Fruit fly (Drosophila melanogaster) whole organism, embryonic: ENCODE measurements around the gene CG11843.

ENCODE experiments used
- Blimp-1 ChIP-seq: fragments of 200-800 bp; sonication (Bioruptor generic); optimal IDR thresholded peaks from 3 replicates; lab custom pipeline; 2018; ENCODE audit warnings: missing biosample characterization, missing genetic modification characterization, mild to moderate bottlenecking, moderate library complexity, missing genetic modification reagents
- CG10959 ChIP-seq: fragments of 200-800 bp; sonication (Bioruptor generic); IDR thresholded peaks from 2 replicates; pipeline ENCODE4 v1.3.6; 2022; ENCODE audit warnings: missing biosample characterization, missing genetic modification characterization
- CG12155 ChIP-seq: fragments of 200-800 bp; sonication (Bioruptor generic); optimal IDR thresholded peaks from 3 replicates; lab custom pipeline; 2016; ENCODE audit warnings: missing biosample characterization, missing genetic modification characterization
- CG16779 ChIP-seq: fragments of 200-800 bp; sonication (Bioruptor generic); IDR thresholded peaks from 2 replicates; pipeline ENCODE4 v1.3.6; 2022; ENCODE audit warnings: missing biosample characterization, missing genetic modification characterization
- CG17385 ChIP-seq: fragments of 200-800 bp; sonication (Bioruptor generic); optimal IDR thresholded peaks from 3 replicates; lab custom pipeline; 2018; ENCODE audit warnings: missing biosample characterization, mild to moderate bottlenecking, missing genetic modification characterization
- CG1832 ChIP-seq: fragments of 200-800 bp; sonication (Bioruptor generic); optimal IDR thresholded peaks from 2 replicates; lab custom pipeline; 2017; ENCODE audit warnings: missing biosample characterization, mild to moderate bottlenecking, missing genetic modification characterization, inconsistent platforms
- CG18599 ChIP-seq: fragments of 200-800 bp; sonication (Bioruptor generic); optimal IDR thresholded peaks from 3 replicates; lab custom pipeline; 2017; ENCODE audit warnings: missing biosample characterization, missing genetic modification characterization, mild to moderate bottlenecking, moderate library complexity, missing genetic modification reagents
- CG2678 ChIP-seq: fragments of 200-800 bp; sonication (Bioruptor generic); optimal IDR thresholded peaks from 3 replicates; lab custom pipeline; 2019; ENCODE audit warnings: missing biosample characterization, mild to moderate bottlenecking, missing genetic modification characterization, moderate library complexity
- CG30403 ChIP-seq: fragments of 200-800 bp; sonication (Bioruptor generic); optimal IDR thresholded peaks from 3 replicates; lab custom pipeline; 2016; ENCODE audit warnings: missing biosample characterization, missing genetic modification characterization
- CG3838 ChIP-seq: fragments of 200-800 bp; sonication (Bioruptor generic); optimal IDR thresholded peaks from 3 replicates; lab custom pipeline; 2016; ENCODE audit warnings: missing biosample characterization, missing genetic modification characterization
- CG6254 ChIP-seq: fragments of 200-800 bp; sonication (Bioruptor generic); optimal IDR thresholded peaks from 3 replicates; lab custom pipeline; 2017; ENCODE audit warnings: mild to moderate bottlenecking, missing biosample characterization, missing genetic modification reagents, missing genetic modification characterization
- CG6654 ChIP-seq: fragments of 200-800 bp; sonication (Bioruptor generic); optimal IDR thresholded peaks from 2 replicates; lab custom pipeline; 2017; ENCODE audit warnings: missing biosample characterization, mild to moderate bottlenecking, missing genetic modification characterization
- CG8478 ChIP-seq: fragments of >200 bp; optimal IDR thresholded peaks from 2 replicates; lab custom pipeline; 2018
- D ChIP-seq, 2 experiments: fragments of 200-800 bp in 1 of 2; fragments of >200 bp in 1 of 2; sonication (Bioruptor generic) in 1 of 2; optimal IDR thresholded peaks; 2 replicates in 1 of 2; 3 replicates in 1 of 2; lab custom pipeline; 2017; ENCODE audit warnings: mild to moderate bottlenecking in 1 of 2, missing biosample characterization in 1 of 2, missing genetic modification characterization in 1 of 2, missing genetic modification reagents in 1 of 2
- Doc2 ChIP-seq: fragments of 200-800 bp; sonication (Bioruptor generic); IDR thresholded peaks from 2 replicates; pipeline ENCODE4 v1.3.6; 2022; ENCODE audit warnings: missing biosample characterization, missing genetic modification characterization
- GATAe ChIP-seq: fragments of 200-800 bp; sonication (Bioruptor generic); conservative IDR thresholded peaks from 2 replicates; pipeline ENCODE4 v1.3.6; 2022; ENCODE audit warnings: missing biosample characterization, missing genetic modification characterization
- Hr78 ChIP-seq, 2 experiments: fragments of 200-800 bp in 1 of 2; fragments of >200 bp in 1 of 2; sonication (Bioruptor generic) in 1 of 2; optimal IDR thresholded peaks; 2 replicates each; lab custom pipeline; 2017 to 2019; ENCODE audit warnings: missing biosample characterization in 2 of 2, missing genetic modification characterization in 2 of 2, mild to moderate bottlenecking in 1 of 2, moderate library complexity in 1 of 2
- Jarid2 ChIP-seq: fragments of 200-800 bp; sonication (Bioruptor generic); optimal IDR thresholded peaks from 3 replicates; lab custom pipeline; 2017; ENCODE audit warnings: mild to moderate bottlenecking, missing biosample characterization, missing genetic modification reagents, missing genetic modification characterization
- MESR4 ChIP-seq: fragments of 200-800 bp; sonication (Bioruptor generic); optimal IDR thresholded peaks from 2 replicates; lab custom pipeline; 2018; ENCODE audit warnings: missing biosample characterization, mild to moderate bottlenecking, missing genetic modification characterization, moderate library complexity
- Med ChIP-seq: fragments of 200-800 bp; sonication (Bioruptor generic); peaks from one replicate; lab custom pipeline; 2016; ENCODE audit warnings: missing biosample characterization, missing genetic modification characterization, mild to moderate bottlenecking, inconsistent platforms, moderate library complexity
- NfI ChIP-seq: fragments of 200-800 bp; sonication (Bioruptor generic); optimal IDR thresholded peaks from 3 replicates; lab custom pipeline; 2018; ENCODE audit warnings: missing biosample characterization, mild to moderate bottlenecking, missing genetic modification characterization, moderate library complexity
- Six4 ChIP-seq: fragments of 200-800 bp; sonication (Bioruptor generic); optimal IDR thresholded peaks from 2 replicates; lab custom pipeline; 2016; ENCODE audit warnings: missing biosample characterization, missing genetic modification characterization
- Trl ChIP-seq, 3 experiments: fragments of >200 bp in 2 of 3; fragments of 200-800 bp in 1 of 3; sonication (Bioruptor generic) in 1 of 3; optimal IDR thresholded peaks; 2 replicates in 1 of 3; 3 replicates in 2 of 3; lab custom pipeline; 2016 to 2017; ENCODE audit warnings: missing biosample characterization in 1 of 3, missing genetic modification characterization in 1 of 3
- bigmax ChIP-seq: fragments of 200-800 bp; sonication (Bioruptor generic); optimal IDR thresholded peaks from 2 replicates; lab custom pipeline; 2018; ENCODE audit warnings: missing biosample characterization, mild to moderate bottlenecking, missing genetic modification characterization
- bsh ChIP-seq, 2 experiments: fragments of 200-800 bp; sonication (Bioruptor generic); optimal IDR thresholded peaks; 2 replicates each; lab custom pipeline; 2017 to 2018; ENCODE audit warnings: mild to moderate bottlenecking in 2 of 2, missing biosample characterization in 2 of 2, missing genetic modification characterization in 2 of 2, moderate library complexity in 1 of 2
- caup ChIP-seq: fragments of 200-800 bp; sonication (Bioruptor generic); optimal IDR thresholded peaks from 3 replicates; lab custom pipeline; 2017; ENCODE audit warnings: missing biosample characterization, mild to moderate bottlenecking, missing genetic modification characterization, moderate library complexity; ENCODE audit not compliant: severe bottlenecking
- cg ChIP-seq: fragments of 200-800 bp; sonication (Bioruptor generic); optimal IDR thresholded peaks from 3 replicates; lab custom pipeline; 2019; ENCODE audit warnings: missing biosample characterization, mild to moderate bottlenecking, missing genetic modification characterization, moderate library complexity
- dpn ChIP-seq, 2 experiments: fragments of 200-800 bp; sonication (Bioruptor generic); optimal IDR thresholded peaks; 3 replicates each; lab custom pipeline; 2016; ENCODE audit warnings: missing biosample characterization in 2 of 2, missing genetic modification characterization in 2 of 2
- gro ChIP-seq: fragments of 200-800 bp; sonication (Bioruptor generic); optimal IDR thresholded peaks from 2 replicates; lab custom pipeline; 2016; ENCODE audit warnings: missing biosample characterization, missing genetic modification characterization
- lab ChIP-seq: fragments of 200-800 bp; sonication (Bioruptor generic); optimal IDR thresholded peaks from 3 replicates; lab custom pipeline; 2017; ENCODE audit warnings: missing biosample characterization, missing genetic modification characterization, mild to moderate bottlenecking, moderate library complexity, missing genetic modification reagents
- lola ChIP-seq, 3 experiments: fragments of >200 bp in 2 of 3; fragments of 200-800 bp in 1 of 3; sonication (Bioruptor generic) in 1 of 3; optimal IDR thresholded peaks; 2 replicates each; lab custom pipeline; 2017 to 2019; ENCODE audit warnings: missing biosample characterization in 3 of 3, missing genetic modification characterization in 3 of 3, mild to moderate bottlenecking in 1 of 3, moderate library complexity in 1 of 3
- luna ChIP-seq: fragments of 200-800 bp; sonication (Bioruptor generic); optimal IDR thresholded peaks from 2 replicates; lab custom pipeline; 2016; ENCODE audit warnings: missing biosample characterization, missing genetic modification characterization
- mam ChIP-seq: fragments of 200-800 bp; sonication (Bioruptor generic); optimal IDR thresholded peaks from 3 replicates; lab custom pipeline; 2016; ENCODE audit warnings: missing biosample characterization, missing genetic modification characterization
- nerfin-1 ChIP-seq: fragments of 200-800 bp; sonication (Bioruptor generic); optimal IDR thresholded peaks from 3 replicates; lab custom pipeline; 2019; ENCODE audit warnings: missing biosample characterization, mild to moderate bottlenecking, missing genetic modification characterization, moderate library complexity
- pan ChIP-seq, 4 experiments: fragments of >200 bp in 3 of 4; fragments of 200-800 bp in 1 of 4; sonication (Bioruptor generic) in 1 of 4; optimal IDR thresholded peaks in 3 of 4; IDR thresholded peaks in 1 of 4; 2 replicates each; pipeline versions ENCODE4 v1.3.6 to Lab custom; 2017 to 2022; ENCODE audit warnings: missing biosample characterization in 2 of 4, missing genetic modification characterization in 2 of 4, mixed read lengths in 1 of 4
- sens ChIP-seq: fragments of 200-800 bp; sonication (Bioruptor generic); peaks from one replicate; lab custom pipeline; 2016; ENCODE audit warnings: missing biosample characterization, missing genetic modification characterization
- seq ChIP-seq: fragments of 200-800 bp; sonication (Bioruptor generic); IDR thresholded peaks from 2 replicates; pipeline ENCODE4 v1.3.6; 2022; ENCODE audit warnings: missing biosample characterization, missing genetic modification characterization
- sqz ChIP-seq: fragments of 200-800 bp; sonication (Bioruptor generic); optimal IDR thresholded peaks from 3 replicates; lab custom pipeline; 2018; ENCODE audit warnings: missing biosample characterization, mild to moderate bottlenecking, missing genetic modification characterization
- tin ChIP-seq: fragments of 200-800 bp; sonication (Bioruptor generic); optimal IDR thresholded peaks from 3 replicates; lab custom pipeline; 2016; ENCODE audit warnings: missing biosample characterization, missing genetic modification characterization
- tll ChIP-seq, 2 experiments: fragments of 200-800 bp in 1 of 2; fragments of >200 bp in 1 of 2; sonication (Bioruptor generic) in 1 of 2; optimal IDR thresholded peaks; 2 replicates each; lab custom pipeline; 2017 to 2019; ENCODE audit warnings: missing biosample characterization in 2 of 2, missing genetic modification characterization in 2 of 2, mild to moderate bottlenecking in 1 of 2, moderate library complexity in 1 of 2
- yki ChIP-seq: fragments of >200 bp; optimal IDR thresholded peaks from 3 replicates; lab custom pipeline; 2018
- zf30C ChIP-seq: fragments of 200-800 bp; sonication (Bioruptor generic); optimal IDR thresholded peaks from 3 replicates; lab custom pipeline; 2018; ENCODE audit warnings: missing biosample characterization, mild to moderate bottlenecking, missing genetic modification characterization

The CG11843 gene

dm6 chr3R:29063207-29063920 is 9.2 kb downstream of the CG11843 start (continued):
- peak; percentile 50 for TF ChIP-seq tin (GFP tag; lab: Kevin White, UChicago)
- peak; percentile 37 for TF ChIP-seq CG6254 (GFP tag; lab: Kevin White, UChicago)
- peak; percentile 38 to 48 for TF ChIP-seq dpn (GFP tag; optimal IDR thresholded peaks at IDR 0.05; lab: Kevin White, UChicago)
- peak; percentile 59 for TF ChIP-seq CG12155 (GFP tag; lab: Kevin White, UChicago)
- TF ChIP-seq pan (optimal IDR thresholded peaks at IDR 0.05; lab: Kevin White, UChicago) = no peak
- no peak for TF ChIP-seq pan (GFP tag; optimal IDR thresholded peaks at IDR 0.05 in 1 of 2, IDR thresholded peaks at IDR 0.05 in 1 of 2)
- peak; percentile 23 for TF ChIP-seq CG6654 (GFP tag; lab: Kevin White, UChicago)
- TF ChIP-seq CG3838 (GFP tag; lab: Kevin White, UChicago) = peak; percentile 24
- peak; percentile 78 for TF ChIP-seq CG30403 (GFP tag; lab: Kevin White, UChicago)
- peak; percentile 65 for TF ChIP-seq mam
- TF ChIP-seq caup (GFP tag; lab: Kevin White, UChicago) = peak; percentile 56
- no peak for TF ChIP-seq Doc2 (GFP tag; lab: Robert Waterston, UW)
- TF ChIP-seq Six4 = peak; percentile 39
- TF ChIP-seq CG2678 (tag; lab: Kevin White, UChicago) = peak; percentile 89
- TF ChIP-seq GATAe (GFP tag; lab: Robert Waterston, UW) = no peak

- TF ChIP-seq CG30403 (GFP tag; lab: Kevin White, UChicago) (no peak), dpn (GFP tag; optimal IDR thresholded peaks at IDR 0.05; lab: Kevin White, UChicago) (no peak), lola (GFP tag; optimal IDR thresholded peaks at IDR 0.05; lab: Kevin White, UChicago) (no peak), Trl (optimal IDR thresholded peaks at IDR 0.05; lab: Kevin White, UChicago) (peak in 1 of 2 experiments; percentile 62), Trl (GFP tag; optimal IDR thresholded peaks at IDR 0.05; lab: Kevin White, UChicago) (no peak), bigmax (GFP tag; lab: Kevin White, UChicago) (peak; percentile 45), Med (GFP tag; lab: Kevin White, UChicago) (peak; percentile 33), D (optimal IDR thresholded peaks at IDR 0.05; lab: Kevin White, UChicago) (peak; percentile 97), D (GFP tag; optimal IDR thresholded peaks at IDR 0.05; lab: Kevin White, UChicago) (no peak), sqz (GFP tag; lab: Kevin White, UChicago) (peak; percentile 10), Blimp-1 (GFP tag; lab: Kevin White, UChicago) (peak; percentile 4), cg (GFP tag; lab: Kevin White, UChicago) (peak; percentile 97), CG1832 (GFP tag; lab: Kevin White, UChicago) (peak; percentile 17), mam (no peak), seq (GFP tag; lab: Robert Waterston, UW) (no peak), tll (GFP tag; optimal IDR thresholded peaks at IDR 0.05; lab: Kevin White, UChicago) (peak in 1 of 2 experiments; percentile 32), Jarid2 (GFP tag; lab: Kevin White, UChicago) (peak; percentile 75), MESR4 (GFP tag; lab: Kevin White, UChicago) (no peak), gro (peak; percentile 29), CG16779 (GFP tag; lab: Robert Waterston, UW) (no peak), CG17385 (GFP tag; lab: Kevin White, UChicago) (peak; percentile 19), CG8478 (lab: Kevin White, UChicago) (peak; percentile 91)
Measured at dm6 chr3R:29063921-29064460, 9.8 kb downstream of the CG11843 start.

- TF ChIP-seq luna = no peak
- TF ChIP-seq yki (lab: Kevin White, UChicago) = peak; percentile 29
- peak; percentile 45 for TF ChIP-seq lab (GFP tag; lab: Kevin White, UChicago)
- TF ChIP-seq CG10959 (GFP tag; lab: Robert Waterston, UW) = no peak
- peak; percentile 36 for TF ChIP-seq CG18599 (GFP tag; lab: Kevin White, UChicago)
- peak; percentile 86 for TF ChIP-seq sens (GFP tag; lab: Kevin White, UChicago)
- TF ChIP-seq Trl (optimal IDR thresholded peaks at IDR 0.05; lab: Kevin White, UChicago) = peak; percentile 83 to 90
- no peak for TF ChIP-seq Trl (GFP tag; optimal IDR thresholded peaks at IDR 0.05; lab: Kevin White, UChicago)
- TF ChIP-seq zf30C = peak; percentile 75
- peak; percentile 4 for TF ChIP-seq nerfin-1 (tag; lab: Kevin White, UChicago)
- peak in 1 of 2 experiments; percentile 78 for TF ChIP-seq Hr78 (GFP tag; optimal IDR thresholded peaks at IDR 0.05; lab: Kevin White, UChicago)
- TF ChIP-seq NfI (GFP tag; lab: Kevin White, UChicago) = peak; percentile 3
- peak; percentile 78 for TF ChIP-seq Blimp-1 (GFP tag; lab: Kevin White, UChicago)
- TF ChIP-seq bsh (GFP tag; optimal IDR thresholded peaks at IDR 0.05; lab: Kevin White, UChicago) = peak in 1 of 2 experiments; percentile 18
Measured at dm6 chr3R:29064682-29065100, 10.5 kb downstream of the CG11843 start.
